Fruit fly (Drosophila melanogaster) whole organism, embryonic: Measurements from ENCODE around the gene CG12546.

ENCODE experiments used
- Atf-2 ChIP-seq: fragments of 200-800 bp; sonication (Bioruptor generic); optimal IDR thresholded peaks from 2 replicates; lab custom pipeline; 2016; ENCODE audit warnings: missing biosample characterization, missing genetic modification characterization
- CG10209 ChIP-seq: fragments of 200-800 bp; sonication (Bioruptor generic); optimal IDR thresholded peaks from 3 replicates; lab custom pipeline; 2017; ENCODE audit warnings: missing biosample characterization, mild to moderate bottlenecking, missing genetic modification characterization, missing genetic modification reagents
- CG10274 ChIP-seq: fragments of 200-800 bp; sonication (Bioruptor generic); optimal IDR thresholded peaks from 3 replicates; lab custom pipeline; 2017; ENCODE audit warnings: missing biosample characterization, mild to moderate bottlenecking, missing genetic modification characterization
- CG10565 ChIP-seq: fragments of 200-800 bp; sonication (Bioruptor generic); optimal IDR thresholded peaks from 3 replicates; lab custom pipeline; 2016; ENCODE audit warnings: missing biosample characterization, mild to moderate bottlenecking, missing genetic modification characterization
- CG10654 ChIP-seq: fragments of 200-800 bp; sonication (Bioruptor generic); optimal IDR thresholded peaks from 2 replicates; lab custom pipeline; 2016; ENCODE audit warnings: missing biosample characterization, missing genetic modification characterization
- CG11247 ChIP-seq: fragments of 200-800 bp; sonication (Bioruptor generic); IDR thresholded peaks from 2 replicates; pipeline ENCODE4 v1.3.6; 2022; ENCODE audit warnings: missing biosample characterization, missing genetic modification characterization
- CG11398 ChIP-seq: fragments of 200-800 bp; sonication (Bioruptor generic); optimal IDR thresholded peaks from 2 replicates; lab custom pipeline; 2016; ENCODE audit warnings: missing biosample characterization, missing genetic modification characterization
- CG11560 ChIP-seq: fragments of 200-800 bp; sonication (Bioruptor generic); IDR thresholded peaks from 3 replicates; pipeline ENCODE4 v1.3.6; 2022; ENCODE audit warnings: missing biosample characterization, missing genetic modification characterization
- CG13894 ChIP-seq: fragments of 200-800 bp; sonication (Bioruptor generic); optimal IDR thresholded peaks from 3 replicates; lab custom pipeline; 2018; ENCODE audit warnings: missing biosample characterization, mild to moderate bottlenecking, missing genetic modification characterization, moderate library complexity
- CG17802 ChIP-seq: fragments of 200-800 bp; sonication (Bioruptor generic); optimal IDR thresholded peaks from 2 replicates; lab custom pipeline; 2018; ENCODE audit warnings: missing biosample characterization, mild to moderate bottlenecking, missing genetic modification characterization, moderate library complexity
- CG17912 ChIP-seq: fragments of 200-800 bp; sonication (Bioruptor generic); optimal IDR thresholded peaks from 2 replicates; lab custom pipeline; 2018; ENCODE audit warnings: missing biosample characterization, mild to moderate bottlenecking, missing genetic modification characterization
- CG18599 ChIP-seq: fragments of 200-800 bp; sonication (Bioruptor generic); optimal IDR thresholded peaks from 3 replicates; lab custom pipeline; 2017; ENCODE audit warnings: missing biosample characterization, missing genetic modification characterization, mild to moderate bottlenecking, moderate library complexity, missing genetic modification reagents
- CG2116 ChIP-seq: fragments of 200-800 bp; sonication (Bioruptor generic); optimal IDR thresholded peaks from 3 replicates; lab custom pipeline; 2018; ENCODE audit warnings: missing biosample characterization, mild to moderate bottlenecking, missing genetic modification characterization
- CG31441 ChIP-seq: fragments of 200-800 bp; sonication (Bioruptor generic); IDR thresholded peaks from 2 replicates; pipeline ENCODE4 v1.3.6; 2022; ENCODE audit warnings: missing biosample characterization, missing genetic modification characterization
- CG4328 ChIP-seq: fragments of 200-800 bp; sonication (Bioruptor generic); optimal IDR thresholded peaks from 3 replicates; lab custom pipeline; 2017; ENCODE audit warnings: missing biosample characterization, missing genetic modification reagents, missing genetic modification characterization
- CG4360 ChIP-seq: fragments of 200-800 bp; sonication (Bioruptor generic); IDR thresholded peaks from 2 replicates; pipeline ENCODE4 v1.3.6; 2022; ENCODE audit warnings: missing biosample characterization, missing genetic modification characterization
- CG6175 ChIP-seq: fragments of 200-800 bp; sonication (Bioruptor generic); IDR thresholded peaks from 3 replicates; pipeline ENCODE4 v1.3.6; 2022; ENCODE audit warnings: missing biosample characterization, missing genetic modification characterization
- CG6689 ChIP-seq: fragments of 200-800 bp; sonication (Bioruptor generic); IDR thresholded peaks from 2 replicates; pipeline ENCODE4 v1.3.6; 2022; ENCODE audit warnings: missing biosample characterization, missing genetic modification characterization
- CoRest ChIP-seq: fragments of 200-800 bp; sonication (Bioruptor generic); optimal IDR thresholded peaks from 3 replicates; lab custom pipeline; 2018; ENCODE audit warnings: missing biosample characterization, mild to moderate bottlenecking, missing genetic modification characterization, moderate library complexity
- Dek ChIP-seq: fragments of 200-800 bp; sonication (Bioruptor generic); optimal IDR thresholded peaks from 3 replicates; lab custom pipeline; 2019; ENCODE audit warnings: missing biosample characterization, mild to moderate bottlenecking, missing genetic modification characterization, moderate library complexity
- Dfd ChIP-seq, 2 experiments: fragments of >200 bp; optimal IDR thresholded peaks; 2 replicates each; lab custom pipeline; 2017; ENCODE audit warnings: missing biosample characterization in 2 of 2, missing genetic modification characterization in 2 of 2
- Dll ChIP-seq: fragments of 200-800 bp; sonication (Bioruptor generic); IDR thresholded peaks from 4 replicates; pipeline ENCODE4 v1.3.6; 2022; ENCODE audit warnings: missing biosample characterization, missing genetic modification characterization; ENCODE audit not compliant: partially characterized antibody
- Ets97D ChIP-seq: fragments of 200-800 bp; sonication (Bioruptor generic); optimal IDR thresholded peaks from 3 replicates; lab custom pipeline; 2016; ENCODE audit warnings: missing biosample characterization, missing genetic modification characterization
- Fer1 ChIP-seq: fragments of 200-800 bp; sonication (Bioruptor generic); optimal IDR thresholded peaks from 2 replicates; lab custom pipeline; 2017; ENCODE audit warnings: missing biosample characterization, mild to moderate bottlenecking, missing genetic modification characterization
- HLH3B ChIP-seq: fragments of 200-800 bp; sonication (Bioruptor generic); IDR thresholded peaks from 2 replicates; pipeline ENCODE4 v1.3.6; 2022; ENCODE audit warnings: missing biosample characterization, missing genetic modification characterization
- MESR4 ChIP-seq: fragments of 200-800 bp; sonication (Bioruptor generic); optimal IDR thresholded peaks from 2 replicates; lab custom pipeline; 2018; ENCODE audit warnings: missing biosample characterization, mild to moderate bottlenecking, missing genetic modification characterization, moderate library complexity
- Meics ChIP-seq: fragments of 200-800 bp; sonication (Bioruptor generic); optimal IDR thresholded peaks from 2 replicates; lab custom pipeline; 2017; ENCODE audit warnings: missing biosample characterization, mild to moderate bottlenecking, missing genetic modification characterization
- Pdp1 ChIP-seq, 2 experiments: fragments of 200-800 bp; sonication (Bioruptor generic); optimal IDR thresholded peaks; 3 replicates each; lab custom pipeline; 2016; ENCODE audit warnings: missing biosample characterization in 2 of 2, missing genetic modification characterization in 2 of 2, mild to moderate bottlenecking in 1 of 2, moderate library complexity in 1 of 2
- az2 ChIP-seq: fragments of 200-800 bp; sonication (Bioruptor generic); optimal IDR thresholded peaks from 3 replicates; lab custom pipeline; 2016; ENCODE audit warnings: missing biosample characterization, missing genetic modification characterization
- cad ChIP-seq: fragments of >200 bp; optimal IDR thresholded peaks from 2 replicates; lab custom pipeline; 2017; ENCODE audit warnings: missing biosample characterization, missing genetic modification characterization
- chn ChIP-seq: fragments of 200-800 bp; sonication (Bioruptor generic); optimal IDR thresholded peaks from 2 replicates; lab custom pipeline; 2016; ENCODE audit warnings: missing biosample characterization, missing genetic modification characterization
- ci ChIP-seq: fragments of 200-800 bp; sonication (Bioruptor generic); IDR thresholded peaks from 3 replicates; pipeline ENCODE4 v1.3.6; 2022; ENCODE audit warnings: missing biosample characterization, missing genetic modification characterization
- da ChIP-seq: fragments of 200-800 bp; sonication (Bioruptor generic); optimal IDR thresholded peaks from 2 replicates; lab custom pipeline; 2016; ENCODE audit warnings: missing biosample characterization, missing genetic modification characterization
- dimm ChIP-seq: fragments of 200-800 bp; sonication (Bioruptor generic); IDR thresholded peaks from 2 replicates; pipeline ENCODE4 v1.3.6; 2022; ENCODE audit warnings: missing biosample characterization, missing genetic modification characterization
- dysf ChIP-seq: fragments of 200-800 bp; sonication (Bioruptor generic); IDR thresholded peaks from 3 replicates; pipeline ENCODE4 v1.3.6; 2022; ENCODE audit warnings: missing biosample characterization, missing genetic modification characterization
- emc ChIP-seq: fragments of 200-800 bp; sonication (Bioruptor generic); optimal IDR thresholded peaks from 2 replicates; lab custom pipeline; 2016; ENCODE audit warnings: missing biosample characterization, missing genetic modification characterization
- fru ChIP-seq: fragments of >200 bp; optimal IDR thresholded peaks from 2 replicates; lab custom pipeline; 2017
- gcm ChIP-seq: fragments of 200-800 bp; sonication (Bioruptor generic); optimal IDR thresholded peaks from 2 replicates; lab custom pipeline; 2019; ENCODE audit warnings: missing biosample characterization, mild to moderate bottlenecking, missing genetic modification characterization, moderate library complexity
- gem ChIP-seq: fragments of 200-800 bp; sonication (Bioruptor generic); optimal IDR thresholded peaks from 2 replicates; lab custom pipeline; 2019; ENCODE audit warnings: missing biosample characterization, mild to moderate bottlenecking, missing genetic modification characterization, moderate library complexity
- h ChIP-seq: fragments of >200 bp; optimal IDR thresholded peaks from 2 replicates; lab custom pipeline; 2017
- kay ChIP-seq: fragments of 200-800 bp; sonication (Bioruptor generic); optimal IDR thresholded peaks from 2 replicates; lab custom pipeline; 2016; ENCODE audit warnings: missing biosample characterization, missing genetic modification characterization
- klu ChIP-seq: fragments of 200-800 bp; sonication (Bioruptor generic); IDR thresholded peaks from 2 replicates; pipeline ENCODE4 v1.3.6; 2022; ENCODE audit warnings: missing biosample characterization, missing genetic modification characterization
- org-1 ChIP-seq: fragments of 200-800 bp; sonication (Bioruptor generic); optimal IDR thresholded peaks from 2 replicates; lab custom pipeline; 2017; ENCODE audit warnings: missing biosample characterization, missing genetic modification characterization
- pho ChIP-seq: fragments of 200-800 bp; sonication (Bioruptor generic); optimal IDR thresholded peaks from 2 replicates; lab custom pipeline; 2016; ENCODE audit warnings: missing biosample characterization, missing genetic modification characterization
- sisA ChIP-seq: fragments of 200-800 bp; sonication (Bioruptor generic); IDR thresholded peaks from 2 replicates; pipeline ENCODE4 v1.3.6; 2022; ENCODE audit warnings: missing biosample characterization, missing genetic modification characterization
- sna ChIP-seq: fragments of 200-800 bp; sonication (Bioruptor generic); IDR thresholded peaks from 2 replicates; pipeline ENCODE4 v1.3.6; 2022; ENCODE audit warnings: missing biosample characterization, missing genetic modification characterization; ENCODE audit not compliant: partially characterized antibody
- sqz ChIP-seq: fragments of 200-800 bp; sonication (Bioruptor generic); optimal IDR thresholded peaks from 3 replicates; lab custom pipeline; 2018; ENCODE audit warnings: missing biosample characterization, mild to moderate bottlenecking, missing genetic modification characterization
- tgo ChIP-seq: fragments of 200-800 bp; sonication (Bioruptor generic); IDR thresholded peaks from 3 replicates; pipeline ENCODE4 v1.3.6; 2022; ENCODE audit warnings: missing biosample characterization, missing genetic modification characterization
- trh ChIP-seq: fragments of 200-800 bp; sonication (Bioruptor generic); optimal IDR thresholded peaks from 2 replicates; lab custom pipeline; 2016; ENCODE audit warnings: missing biosample characterization, missing genetic modification characterization
- ttk ChIP-seq: fragments of 200-800 bp; sonication (Bioruptor generic); IDR thresholded peaks from 2 replicates; pipeline ENCODE4 v2.1.2; 2022; ENCODE audit warnings: missing biosample characterization, missing genetic modification characterization
- usp ChIP-seq: fragments of >200 bp; optimal IDR thresholded peaks from 2 replicates; lab custom pipeline; 2017; ENCODE audit warnings: missing biosample characterization, missing genetic modification characterization
- yki ChIP-seq: fragments of >200 bp; optimal IDR thresholded peaks from 3 replicates; lab custom pipeline; 2018
- zfh1 ChIP-seq: fragments of 200-800 bp; sonication (Bioruptor generic); IDR thresholded peaks from 3 replicates; pipeline ENCODE4 v1.3.6; 2022; ENCODE audit warnings: missing biosample characterization, missing genetic modification characterization

The CG12546 gene

DNA sequence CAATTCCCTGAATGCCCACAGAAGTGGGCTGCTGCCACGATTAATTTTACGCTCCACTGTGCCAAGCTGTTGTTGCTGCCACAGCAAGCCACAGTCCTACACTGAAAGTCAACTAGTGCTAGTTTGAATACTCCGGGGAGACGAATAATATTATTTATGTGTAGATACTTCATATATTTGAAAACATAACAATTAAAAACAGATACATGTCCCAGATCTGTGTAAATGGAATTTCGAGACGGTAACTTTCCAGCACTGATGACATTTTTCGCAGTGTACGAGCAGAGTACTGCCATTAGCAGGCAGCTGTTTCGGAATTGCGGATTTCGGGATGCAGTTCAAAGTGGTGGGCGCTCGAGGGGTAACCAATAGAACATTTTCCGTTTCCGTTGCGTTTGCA, 28.5 kb downstream of the CG12546 start (continued):
- TF ChIP-seq CG11560 (tag; lab: Robert Waterston, UW), result no peak
- TF ChIP-seq Atf-2 (GFP tag; lab: Kevin White, UChicago), result no peak
- TF ChIP-seq HLH3B, result 0 out of 2 replicates have a peak, but pooled peaks have one; percentile 17
- TF ChIP-seq CG17912, result no peak
- no peak for TF ChIP-seq h (lab: Kevin White, UChicago)
- no peak for TF ChIP-seq Dek
- TF ChIP-seq CG10565 (GFP tag; lab: Kevin White, UChicago), result no peak
- peak; percentile 44; the same call in 1 of the 2 replicates for TF ChIP-seq sisA (GFP tag; lab: Robert Waterston, UW)
- no peak for TF ChIP-seq sqz
- TF ChIP-seq trh (GFP tag; lab: Kevin White, UChicago), result no peak
- TF ChIP-seq chn (GFP tag; lab: Kevin White, UChicago), result peak; percentile 12
- no peak for TF ChIP-seq CG11247
- TF ChIP-seq CG10654 (GFP tag; lab: Kevin White, UChicago), result no peak
- peak; percentile 3 for TF ChIP-seq org-1 (GFP tag; lab: Kevin White, UChicago)
- TF ChIP-seq CG10209 (GFP tag; lab: Kevin White, UChicago), result no peak
- peak; percentile 26; the same call in 1 of the 3 replicates for TF ChIP-seq dysf (GFP tag; lab: Robert Waterston, UW)
- no peak for TF ChIP-seq dimm (GFP tag; lab: Robert Waterston, UW)
- TF ChIP-seq pho (GFP tag; lab: Kevin White, UChicago), result no peak
- TF ChIP-seq MESR4 (GFP tag; lab: Kevin White, UChicago), result no peak
- no peak for TF ChIP-seq fru (lab: Kevin White, UChicago)
- no peak for TF ChIP-seq CG4328 (GFP tag; lab: Kevin White, UChicago)
- TF ChIP-seq Meics (GFP tag; lab: Kevin White, UChicago), result no peak
- TF ChIP-seq CG4360 (GFP tag; lab: Robert Waterston, UW), result no peak
- no peak for TF ChIP-seq usp (GFP tag; lab: Kevin White, UChicago)
- no peak for TF ChIP-seq emc
- TF ChIP-seq klu (GFP tag; lab: Robert Waterston, UW), result no peak
- 0 out of 2 replicates have a peak, but pooled peaks have one; percentile 21 for TF ChIP-seq CG31441 (GFP tag; lab: Robert Waterston, UW)
- TF ChIP-seq CG11398, result no peak
- TF ChIP-seq Dfd (GFP tag; optimal IDR thresholded peaks at IDR 0.05; lab: Kevin White, UChicago), result no peak
- TF ChIP-seq ttk (GFP tag; lab: Robert Waterston, UW), result no peak
- TF ChIP-seq cad (GFP tag; lab: Kevin White, UChicago), result no peak
- no peak for TF ChIP-seq da (GFP tag; lab: Kevin White, UChicago)
- TF ChIP-seq tgo (GFP tag; lab: Robert Waterston, UW), result no peak
- TF ChIP-seq CoRest (tag; lab: Kevin White, UChicago), result peak; percentile 1
- TF ChIP-seq CG10274 (GFP tag; lab: Kevin White, UChicago), result no peak
- no peak for TF ChIP-seq gem (tag; lab: Kevin White, UChicago)
- TF ChIP-seq yki (lab: Kevin White, UChicago), result no peak
- no peak for TF ChIP-seq CG2116
- TF ChIP-seq CG13894 (tag; lab: Kevin White, UChicago), result no peak
- no peak for TF ChIP-seq CG17802
- TF ChIP-seq sna (GFP tag; lab: Robert Waterston, UW), result no peak
- TF ChIP-seq Dll (GFP tag; lab: Robert Waterston, UW), result no peak
- TF ChIP-seq zfh1 (GFP tag; lab: Robert Waterston, UW), result peak; percentile 55; the same call in 1 of the 3 replicates
- TF ChIP-seq gcm (GFP tag; lab: Kevin White, UChicago), result no peak
- TF ChIP-seq Ets97D (GFP tag; lab: Kevin White, UChicago), result no peak
- no peak for TF ChIP-seq kay
- peak; percentile 20 for TF ChIP-seq CG18599
- no peak for TF ChIP-seq CG6175
- peak; percentile 61; the same call in 1 of the 3 replicates for TF ChIP-seq ci
- no peak for TF ChIP-seq Fer1 (GFP tag; lab: Kevin White, UChicago)
- TF ChIP-seq az2 (GFP tag; lab: Kevin White, UChicago), result peak; percentile 33
- TF ChIP-seq CG6689 (GFP tag; lab: Robert Waterston, UW), result peak; percentile 18; the same call in 1 of the 2 replicates
- no peak for TF ChIP-seq Pdp1 (GFP tag; optimal IDR thresholded peaks at IDR 0.05; lab: Kevin White, UChicago)
